Worm (Caenorhabditis elegans) whole organism, young adult: ENCODE data around the gene srx-125.

Experiments used
- die-1 ChIP-seq: sonication (generic microtip); optimal IDR thresholded peaks from 2 replicates; lab custom pipeline; 2016; ENCODE audit warnings: missing genotype, mild to moderate bottlenecking, missing genetic modification characterization, missing compliant biosample characterization
- egrh-3 ChIP-seq: fragments of 200-800 bp; sonication (Bioruptor generic); IDR thresholded peaks from 2 replicates; pipeline ENCODE4 v1.3.6; 2022; ENCODE audit warnings: missing genetic modification reagents, missing genetic modification characterization, missing compliant biosample characterization
- hsf-1 ChIP-seq: fragments of 200-800 bp; sonication (Bioruptor generic); IDR thresholded peaks from 2 replicates; pipeline ENCODE4 v1.3.6; 2022; ENCODE audit warnings: missing genetic modification reagents, missing genetic modification characterization, missing compliant biosample characterization
- nfyb-1 ChIP-seq: fragments of 200-800 bp; sonication (Bioruptor generic); IDR thresholded peaks from 2 replicates; pipeline ENCODE4 v1.3.6; 2022; ENCODE audit warnings: missing genetic modification reagents, missing genetic modification characterization, missing compliant biosample characterization
- nhr-90 ChIP-seq: sonication (generic microtip); optimal IDR thresholded peaks from 2 replicates; lab custom pipeline; 2016; ENCODE audit warnings: missing genotype, mild to moderate bottlenecking, missing genetic modification characterization, missing compliant biosample characterization
- snpc-4 ChIP-seq, 5 experiments: fragments of 150-350 bp in 1 of 5; sonication (generic microtip) in 4 of 5; optimal IDR thresholded peaks; 2 replicates each; lab custom pipeline; 2014 to 2018; ENCODE audit warnings: missing genetic modification characterization in 5 of 5, missing biosample characterization in 3 of 5, antibody characterized with exemption in 2 of 5, mild to moderate bottlenecking in 2 of 5, missing compliant biosample characterization in 2 of 5, missing genotype in 2 of 5, moderate library complexity in 2 of 5, missing genetic modification reagents in 1 of 5
- unc-62 ChIP-seq: fragments of 150-350 bp; optimal IDR thresholded peaks from 2 replicates; lab custom pipeline; 2014; ENCODE audit warnings: missing biosample characterization, missing genetic modification reagents, missing genetic modification characterization
- xnd-1 ChIP-seq: sonication (generic microtip); optimal IDR thresholded peaks from 2 replicates; lab custom pipeline; 2016; ENCODE audit warnings: missing genotype, missing genetic modification reagents, missing genetic modification characterization, missing compliant biosample characterization

DNA sequence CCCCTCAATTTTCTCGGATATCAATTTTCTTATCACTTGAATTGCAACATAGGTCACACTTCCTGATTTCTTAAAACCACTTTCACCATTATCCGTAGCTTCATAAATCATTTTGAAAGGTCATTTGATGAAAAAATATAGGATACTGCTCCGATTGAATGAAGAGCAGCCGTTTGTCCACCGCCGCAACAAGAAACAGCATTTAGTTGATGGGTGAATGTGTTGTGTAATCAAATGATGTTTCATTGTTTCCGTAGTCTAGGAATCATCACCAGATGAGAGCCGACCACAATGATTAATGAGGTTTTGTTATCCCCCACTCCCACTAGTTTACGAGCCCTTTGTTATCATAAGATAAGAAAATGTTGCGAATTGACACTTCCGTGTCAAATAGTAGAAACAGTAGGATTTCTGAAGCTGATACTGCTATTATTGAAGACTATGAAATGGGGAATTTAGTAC lies 21.2 kb upstream of the srx-125 start, which contains the start of gene twk-43:
- no peak for TF ChIP-seq nhr-90 (tag; lab: Kevin White, UChicago)
- TF ChIP-seq unc-62: no peak
- no peak for TF ChIP-seq snpc-4 (GFP tag; optimal IDR thresholded peaks at IDR 0.05; lab: Kevin White, UChicago)
- TF ChIP-seq snpc-4 (tag; optimal IDR thresholded peaks at IDR 0.05; lab: Kevin White, UChicago): no peak
- TF ChIP-seq hsf-1 (GFP tag; lab: Robert Waterston, UW): no peak
- TF ChIP-seq nfyb-1 (GFP tag; lab: Robert Waterston, UW): no peak
- no peak for TF ChIP-seq xnd-1
- TF ChIP-seq egrh-3: no peak
- TF ChIP-seq die-1 (tag; lab: Kevin White, UChicago): no peak
